Worm (Caenorhabditis elegans): ENCODE data around the gene hlh-8.
A peak's percentile ranks its signal among the peaks of the same experiment; 100 is the strongest.

DNA sequence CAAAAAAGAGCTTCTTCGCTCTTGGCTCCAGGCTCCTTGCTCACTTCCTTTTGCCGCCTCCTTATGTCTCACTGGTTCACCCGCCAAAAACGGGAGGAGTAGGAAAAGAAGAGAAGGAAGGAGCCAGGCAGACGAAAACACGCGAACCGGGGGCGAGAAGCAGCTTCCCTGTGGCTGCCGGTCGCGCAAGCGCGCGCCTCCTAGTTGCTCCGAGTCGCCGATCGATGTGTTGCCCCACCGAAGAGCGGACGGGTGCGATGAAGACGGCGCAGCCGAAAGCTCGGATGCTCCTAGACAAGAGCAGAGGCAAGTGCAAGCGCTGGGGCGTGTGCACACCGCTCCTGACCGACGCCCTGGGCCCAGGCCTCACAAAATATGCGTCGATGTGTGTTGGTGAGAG, 47.3 kb downstream of the hlh-8 start:
- TF ChIP-seq dpl-1 (GFP tag; optimal IDR thresholded peaks at IDR 0.05): peak in 1 of 3 experiments; percentile 24
- no peak for TF ChIP-seq fos-1 (tag; optimal IDR thresholded peaks at IDR 0.05)
- TF ChIP-seq nhr-12 (tag; optimal IDR thresholded peaks at IDR 0.05): no peak
- TF ChIP-seq Y116A8C.19 (tag; optimal IDR thresholded peaks at IDR 0.05; ENCODE audit: borderline replicate concordance): no peak
- TF ChIP-seq lin-15B (tag; optimal IDR thresholded peaks at IDR 0.05): no peak
- peak; percentile 7 for TF ChIP-seq tbx-2 (tag; optimal IDR thresholded peaks at IDR 0.05)
- no peak for TF ChIP-seq zip-4 (GFP tag; optimal IDR thresholded peaks at IDR 0.05)
- TF ChIP-seq lin-13 (GFP tag; optimal IDR thresholded peaks at IDR 0.05): no peak

All from whole organism, L1 larva.